Fruit fly (Drosophila melanogaster) whole organism, prepupa: ENCODE data around the gene cact.
A peak's percentile ranks its signal among the peaks of the same experiment; 100 is the strongest.

Experiments
- Blimp-1 ChIP-seq: fragments of 200-800 bp; sonication (Bioruptor generic); optimal IDR thresholded peaks from 3 replicates; lab custom pipeline; 2017; ENCODE audit warnings: missing biosample characterization, missing genetic modification characterization, mild to moderate bottlenecking, moderate library complexity, missing genetic modification reagents
- CG10631 ChIP-seq: fragments of 200-800 bp; sonication (Bioruptor generic); optimal IDR thresholded peaks from 2 replicates; lab custom pipeline; 2016; ENCODE audit warnings: missing biosample characterization, missing genetic modification characterization
- CG10669 ChIP-seq: fragments of 200-800 bp; sonication (Bioruptor generic); optimal IDR thresholded peaks from 3 replicates; lab custom pipeline; 2018; ENCODE audit warnings: missing biosample characterization, mild to moderate bottlenecking, missing genetic modification characterization, moderate library complexity
- CG11294 ChIP-seq: fragments of 200-800 bp; sonication (Bioruptor generic); IDR thresholded peaks from 2 replicates; pipeline ENCODE4 v1.3.6; 2022; ENCODE audit warnings: missing biosample characterization, missing genetic modification characterization
- CG11762 ChIP-seq: fragments of 200-800 bp; sonication (Bioruptor generic); optimal IDR thresholded peaks from 3 replicates; lab custom pipeline; 2016; ENCODE audit warnings: missing biosample characterization, missing genetic modification characterization; ENCODE audit not compliant: insufficient read depth
- CG11902 ChIP-seq: fragments of 200-800 bp; sonication (Bioruptor generic); optimal IDR thresholded peaks from 3 replicates; lab custom pipeline; 2016; ENCODE audit warnings: missing biosample characterization, missing genetic modification characterization
- CG15336 ChIP-seq: fragments of 200-800 bp; sonication (Bioruptor generic); IDR thresholded peaks from 2 replicates; pipeline ENCODE4 v1.3.6; 2022; ENCODE audit warnings: missing biosample characterization, missing genetic modification characterization
- CG1621 ChIP-seq: fragments of 200-800 bp; sonication (Bioruptor generic); optimal IDR thresholded peaks from 3 replicates; lab custom pipeline; 2018; ENCODE audit warnings: missing biosample characterization, mild to moderate bottlenecking, missing genetic modification characterization
- CG3032 ChIP-seq: fragments of 200-800 bp; optimal IDR thresholded peaks from 2 replicates; lab custom pipeline; 2019; ENCODE audit warnings: missing biosample characterization, mild to moderate bottlenecking, missing genetic modification characterization, moderate library complexity
- CG31627 ChIP-seq: fragments of 200-800 bp; sonication (Bioruptor generic); optimal IDR thresholded peaks from 3 replicates; lab custom pipeline; 2016; ENCODE audit warnings: missing biosample characterization, missing genetic modification characterization
- CG32006 ChIP-seq: fragments of 200-800 bp; sonication (Bioruptor generic); optimal IDR thresholded peaks from 3 replicates; lab custom pipeline; 2017; ENCODE audit warnings: missing biosample characterization, mild to moderate bottlenecking, missing genetic modification characterization
- CG34406 ChIP-seq: fragments of 200-800 bp; sonication (Bioruptor generic); optimal IDR thresholded peaks from 3 replicates; lab custom pipeline; 2016; ENCODE audit warnings: missing biosample characterization, missing genetic modification characterization
- CG3919 ChIP-seq: fragments of 200-800 bp; sonication (Bioruptor generic); optimal IDR thresholded peaks from 3 replicates; lab custom pipeline; 2016; ENCODE audit warnings: missing biosample characterization, missing genetic modification characterization
- CG6163 ChIP-seq: fragments of 200-800 bp; sonication (Bioruptor generic); IDR thresholded peaks from 3 replicates; pipeline ENCODE4 v1.3.6; 2022; ENCODE audit warnings: missing biosample characterization, missing genetic modification characterization
- CG6276 ChIP-seq: fragments of 200-800 bp; sonication (Bioruptor generic); optimal IDR thresholded peaks from 2 replicates; lab custom pipeline; 2017; ENCODE audit warnings: missing biosample characterization, mild to moderate bottlenecking, missing genetic modification characterization
- CG6792 ChIP-seq: fragments of 200-800 bp; sonication (Bioruptor generic); optimal IDR thresholded peaks from 3 replicates; lab custom pipeline; 2016; ENCODE audit warnings: missing biosample characterization, missing genetic modification characterization
- CG6808 ChIP-seq: fragments of 200-800 bp; sonication (Bioruptor generic); optimal IDR thresholded peaks from 3 replicates; lab custom pipeline; 2017; ENCODE audit warnings: missing biosample characterization, missing genetic modification characterization, mild to moderate bottlenecking, moderate library complexity, missing genetic modification reagents
- CG6854 ChIP-seq: fragments of 200-800 bp; sonication (Bioruptor generic); optimal IDR thresholded peaks from 2 replicates; lab custom pipeline; 2017; ENCODE audit warnings: missing biosample characterization, mild to moderate bottlenecking, missing genetic modification characterization
- CG7368 ChIP-seq: fragments of 200-800 bp; sonication (Bioruptor generic); optimal IDR thresholded peaks from 3 replicates; lab custom pipeline; 2016; ENCODE audit warnings: missing biosample characterization, missing genetic modification characterization
- CG8632 ChIP-seq: fragments of 200-800 bp; sonication (Bioruptor generic); optimal IDR thresholded peaks from 3 replicates; lab custom pipeline; 2016; ENCODE audit warnings: missing biosample characterization, missing genetic modification characterization
- CG9139 ChIP-seq: fragments of 200-800 bp; sonication (Bioruptor generic); optimal IDR thresholded peaks from 3 replicates; lab custom pipeline; 2017; ENCODE audit warnings: missing biosample characterization, mild to moderate bottlenecking, missing genetic modification characterization
- Eip75B ChIP-seq: fragments of 200-800 bp; sonication (Bioruptor generic); optimal IDR thresholded peaks from 3 replicates; lab custom pipeline; 2016; ENCODE audit warnings: missing biosample characterization, missing genetic modification characterization
- Eip78C ChIP-seq: fragments of 200-800 bp; sonication (Bioruptor generic); peaks from one replicate; lab custom pipeline; 2016; ENCODE audit warnings: missing biosample characterization, missing genetic modification characterization
- Eip93F ChIP-seq: fragments of 200-800 bp; sonication (Bioruptor generic); optimal IDR thresholded peaks from 2 replicates; lab custom pipeline; 2016; ENCODE audit warnings: missing biosample characterization, mild to moderate bottlenecking, missing genetic modification characterization
- Ets21C ChIP-seq: fragments of 200-800 bp; sonication (Bioruptor generic); optimal IDR thresholded peaks from 3 replicates; lab custom pipeline; 2016; ENCODE audit warnings: missing biosample characterization, missing genetic modification characterization
- Ets96B ChIP-seq: fragments of 200-800 bp; optimal IDR thresholded peaks from 2 replicates; lab custom pipeline; 2019; ENCODE audit warnings: missing biosample characterization, mild to moderate bottlenecking, missing genetic modification characterization, moderate library complexity
- Gug ChIP-seq: fragments of 200-800 bp; sonication (Bioruptor generic); IDR thresholded peaks from 2 replicates; pipeline ENCODE4 v1.3.6; 2022; ENCODE audit warnings: missing biosample characterization, missing genetic modification characterization
- Hr39 ChIP-seq: fragments of 200-800 bp; sonication (Bioruptor generic); optimal IDR thresholded peaks from 2 replicates; lab custom pipeline; 2016; ENCODE audit warnings: missing biosample characterization, missing genetic modification characterization
- Hr4 ChIP-seq: fragments of 200-800 bp; sonication (Bioruptor generic); optimal IDR thresholded peaks from 3 replicates; lab custom pipeline; 2016; ENCODE audit warnings: missing biosample characterization, missing genetic modification characterization
- Met ChIP-seq: fragments of 200-800 bp; sonication (Bioruptor generic); optimal IDR thresholded peaks from 3 replicates; lab custom pipeline; 2016; ENCODE audit warnings: missing biosample characterization, missing genetic modification characterization
- OdsH ChIP-seq: fragments of 200-800 bp; sonication (Bioruptor generic); optimal IDR thresholded peaks from 3 replicates; lab custom pipeline; 2016; ENCODE audit warnings: missing biosample characterization, missing genetic modification characterization
- Smox ChIP-seq: fragments of 200-800 bp; sonication (Bioruptor generic); optimal IDR thresholded peaks from 3 replicates; lab custom pipeline; 2016; ENCODE audit warnings: missing biosample characterization, missing genetic modification characterization
- Sox102F ChIP-seq: fragments of 200-800 bp; sonication (Bioruptor generic); optimal IDR thresholded peaks from 2 replicates; lab custom pipeline; 2016; ENCODE audit warnings: missing biosample characterization, mild to moderate bottlenecking, missing genetic modification characterization
- achi ChIP-seq: fragments of 200-800 bp; sonication (Bioruptor generic); optimal IDR thresholded peaks from 3 replicates; lab custom pipeline; 2016; ENCODE audit warnings: missing biosample characterization, missing genetic modification characterization
- dsx ChIP-seq: fragments of 200-800 bp; optimal IDR thresholded peaks from 3 replicates; lab custom pipeline; 2019; ENCODE audit warnings: missing biosample characterization, mild to moderate bottlenecking, missing genetic modification characterization, moderate library complexity; ENCODE audit not compliant: poor library complexity, severe bottlenecking
- esn ChIP-seq: fragments of 200-800 bp; sonication (Bioruptor generic); optimal IDR thresholded peaks from 2 replicates; lab custom pipeline; 2016; ENCODE audit warnings: missing biosample characterization, mild to moderate bottlenecking, missing genetic modification characterization, moderate library complexity
- fd59A ChIP-seq: fragments of 200-800 bp; sonication (Bioruptor generic); optimal IDR thresholded peaks from 2 replicates; lab custom pipeline; 2017; ENCODE audit warnings: missing biosample characterization, mild to moderate bottlenecking, missing genetic modification characterization, missing genetic modification reagents
- lz ChIP-seq: fragments of 200-800 bp; sonication (Bioruptor generic); optimal IDR thresholded peaks from 3 replicates; lab custom pipeline; 2016; ENCODE audit warnings: missing biosample characterization, missing genetic modification characterization
- salr ChIP-seq, 2 experiments: fragments of 200-800 bp; sonication (Bioruptor generic); optimal IDR thresholded peaks; 3 replicates each; lab custom pipeline; 2016 to 2018; ENCODE audit warnings: missing biosample characterization in 2 of 2, missing genetic modification characterization in 2 of 2, mild to moderate bottlenecking in 1 of 2
- ss ChIP-seq, 2 experiments: fragments of 200-800 bp; sonication (Bioruptor generic); optimal IDR thresholded peaks; 2 replicates in 1 of 2; 3 replicates in 1 of 2; lab custom pipeline; 2017 to 2018; ENCODE audit warnings: mild to moderate bottlenecking in 2 of 2, missing biosample characterization in 2 of 2, missing genetic modification characterization in 2 of 2, moderate library complexity in 1 of 2
- svp ChIP-seq: fragments of 200-800 bp; sonication (Bioruptor generic); peaks from one replicate; lab custom pipeline; 2016; ENCODE audit warnings: missing biosample characterization, missing genetic modification characterization
- topi ChIP-seq: fragments of 200-800 bp; sonication (Bioruptor generic); optimal IDR thresholded peaks from 3 replicates; lab custom pipeline; 2016; ENCODE audit warnings: missing biosample characterization, missing genetic modification characterization
- vri ChIP-seq: fragments of 200-800 bp; sonication (Bioruptor generic); optimal IDR thresholded peaks from 3 replicates; lab custom pipeline; 2016; ENCODE audit warnings: missing biosample characterization, mild to moderate bottlenecking, missing genetic modification characterization

Gene cact

DNA sequence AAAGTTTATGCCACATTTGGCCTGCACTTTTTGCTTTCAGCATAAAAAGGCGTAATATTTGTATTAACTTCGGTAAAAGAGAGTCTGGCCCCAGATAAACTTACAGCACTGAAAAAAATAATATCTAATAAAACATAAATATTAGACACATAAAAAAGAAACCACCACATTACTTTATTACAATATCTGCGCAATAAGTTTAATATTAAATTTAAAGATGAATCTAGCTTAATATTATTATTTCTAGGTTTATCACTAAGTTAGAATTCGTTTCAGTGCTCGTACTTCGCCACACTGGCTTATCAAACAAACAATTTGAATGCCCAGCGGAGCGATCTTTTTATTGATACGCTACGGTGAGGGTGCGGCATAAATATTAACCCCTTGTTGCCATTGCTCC, 31.9 kb upstream of the cact start (continued):
- no peak for TF ChIP-seq CG3032
- TF ChIP-seq CG11902 (GFP tag; lab: Kevin White, UChicago): no peak
- TF ChIP-seq Smox (GFP tag; lab: Kevin White, UChicago): peak; percentile 44
- TF ChIP-seq CG10631: peak; percentile 15
- peak; percentile 4 for TF ChIP-seq CG6792 (GFP tag; lab: Kevin White, UChicago)
- no peak for TF ChIP-seq Hr4 (GFP tag; lab: Kevin White, UChicago)
- TF ChIP-seq CG32006 (GFP tag; lab: Kevin White, UChicago): no peak
- peak; percentile 39 for TF ChIP-seq OdsH (GFP tag; lab: Kevin White, UChicago)
- TF ChIP-seq fd59A: no peak
- peak; percentile 54 for TF ChIP-seq esn (GFP tag; lab: Kevin White, UChicago)

DNA sequence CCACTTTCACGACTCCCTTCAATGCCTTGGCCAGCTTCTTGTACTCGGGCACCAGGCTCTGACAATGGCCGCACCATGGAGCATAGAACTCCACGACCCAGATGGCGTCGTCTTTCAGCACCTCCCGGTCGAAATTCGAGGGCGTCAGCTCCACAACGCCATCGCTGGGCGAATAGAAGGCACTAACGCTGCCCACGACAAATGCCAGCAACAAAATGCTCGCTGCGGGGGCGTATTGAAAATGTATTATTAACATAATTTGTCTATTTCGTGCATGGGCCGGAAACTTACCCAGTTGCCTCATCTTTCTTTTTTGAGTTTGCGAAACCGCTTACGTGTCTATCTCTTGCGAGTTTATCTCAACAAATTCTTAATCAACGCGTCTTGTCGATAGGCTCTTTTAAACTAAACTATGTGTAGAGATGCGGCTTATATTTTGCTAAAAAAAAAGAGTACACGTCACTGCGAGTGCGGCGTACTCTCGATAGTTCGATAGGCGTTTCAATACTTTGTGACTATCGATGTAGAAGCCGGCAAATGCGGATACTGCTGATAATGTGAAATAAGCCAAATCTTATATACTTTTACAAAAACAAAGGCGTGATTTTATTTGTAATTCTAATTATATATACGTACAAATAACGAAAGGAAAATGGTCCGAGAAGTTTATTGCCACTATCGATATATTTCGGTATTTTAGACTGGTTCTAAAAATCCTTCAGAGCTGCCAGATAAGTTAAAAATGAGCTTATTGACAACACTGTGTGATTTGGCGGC, 30.4 kb upstream of the cact start, which contains the start of gene CaBP1:
TSS of gene CaBP1 (minus strand) at position 487 of the 777 bp plus-strand sequence.
- TF ChIP-seq CG11902 (GFP tag; lab: Kevin White, UChicago) (no peak), Sox102F (GFP tag; lab: Kevin White, UChicago) (no peak), Eip93F (GFP tag; lab: Kevin White, UChicago) (no peak), CG3919 (GFP tag; lab: Kevin White, UChicago) (no peak), Ets21C (GFP tag; lab: Kevin White, UChicago) (no peak), CG6808 (no peak), CG6854 (peak; percentile 38), achi (GFP tag; lab: Kevin White, UChicago) (no peak), dsx (no peak), CG15336 (GFP tag; lab: Robert Waterston, UW) (no peak), Ets96B (no peak), lz (GFP tag; lab: Kevin White, UChicago) (peak; percentile 21), salr (GFP tag; optimal IDR thresholded peaks at IDR 0.05; lab: Kevin White, UChicago) (no peak), CG7368 (GFP tag; lab: Kevin White, UChicago) (no peak), vri (GFP tag; lab: Kevin White, UChicago) (peak; percentile 16), ss (GFP tag; optimal IDR thresholded peaks at IDR 0.05; lab: Kevin White, UChicago) (no peak), CG32006 (GFP tag; lab: Kevin White, UChicago) (no peak), CG1621 (tag; lab: Kevin White, UChicago) (peak; percentile 3), CG8632 (GFP tag; lab: Kevin White, UChicago) (no peak), CG3032 (no peak), CG9139 (GFP tag; lab: Kevin White, UChicago) (no peak), Hr4 (GFP tag; lab: Kevin White, UChicago) (no peak), Eip78C (GFP tag; lab: Kevin White, UChicago) (peak; percentile 19), topi (GFP tag; lab: Kevin White, UChicago) (peak; percentile 2)

DNA sequence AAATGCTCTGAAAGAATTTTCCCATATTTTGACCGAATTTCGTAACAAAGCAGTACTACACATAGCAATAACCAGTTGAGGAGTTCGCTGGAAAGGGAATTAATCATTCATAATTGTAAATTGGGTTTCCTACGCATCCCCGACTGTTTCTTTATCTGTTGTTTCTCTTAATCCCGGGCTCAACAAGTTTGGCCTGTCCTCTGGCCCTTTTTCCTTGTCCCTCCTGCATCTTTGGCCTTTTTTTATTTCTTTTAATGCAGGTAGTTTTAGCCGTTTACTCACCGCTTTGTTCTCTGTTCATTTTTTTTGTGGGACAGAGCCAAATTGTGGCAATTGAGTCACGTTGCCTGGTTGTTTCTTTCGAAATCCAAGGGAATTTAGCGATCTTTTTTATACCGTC, 27.8 kb upstream of the cact start:
- TF ChIP-seq svp (GFP tag; lab: Kevin White, UChicago) (peak; percentile 53), CG3919 (GFP tag; lab: Kevin White, UChicago) (no peak), Hr39 (GFP tag; lab: Kevin White, UChicago) (no peak), Gug (no peak), CG32006 (GFP tag; lab: Kevin White, UChicago) (no peak), ss (GFP tag; optimal IDR thresholded peaks at IDR 0.05; lab: Kevin White, UChicago) (peak; percentile 10 to 24), Ets21C (GFP tag; lab: Kevin White, UChicago) (no peak), Blimp-1 (GFP tag; lab: Kevin White, UChicago) (no peak), vri (GFP tag; lab: Kevin White, UChicago) (no peak), CG6276 (GFP tag; lab: Kevin White, UChicago) (no peak), CG11762 (GFP tag; lab: Kevin White, UChicago) (no peak), CG6808 (peak; percentile 3), CG10631 (no peak), CG31627 (GFP tag; lab: Kevin White, UChicago) (no peak), Met (no peak), CG11294 (no peak), CG34406 (GFP tag; lab: Kevin White, UChicago) (no peak), Eip75B (GFP tag; lab: Kevin White, UChicago) (no peak), CG6163 (GFP tag; lab: Robert Waterston, UW) (no peak), lz (GFP tag; lab: Kevin White, UChicago) (no peak), CG10669 (GFP tag; lab: Kevin White, UChicago) (no peak)
